Fruit fly (Drosophila melanogaster) whole organism, prepupa: Measurements from ENCODE around the gene CG4198.

Source experiments
- Blimp-1 ChIP-seq: fragments of 200-800 bp; sonication (Bioruptor generic); optimal IDR thresholded peaks from 3 replicates; lab custom pipeline; 2017; ENCODE audit warnings: missing biosample characterization, missing genetic modification characterization, mild to moderate bottlenecking, moderate library complexity, missing genetic modification reagents
- CG11294 ChIP-seq: fragments of 200-800 bp; sonication (Bioruptor generic); IDR thresholded peaks from 2 replicates; pipeline ENCODE4 v1.3.6; 2022; ENCODE audit warnings: missing biosample characterization, missing genetic modification characterization
- CG11902 ChIP-seq: fragments of 200-800 bp; sonication (Bioruptor generic); optimal IDR thresholded peaks from 3 replicates; lab custom pipeline; 2016; ENCODE audit warnings: missing biosample characterization, missing genetic modification characterization
- CG15336 ChIP-seq: fragments of 200-800 bp; sonication (Bioruptor generic); IDR thresholded peaks from 2 replicates; pipeline ENCODE4 v1.3.6; 2022; ENCODE audit warnings: missing biosample characterization, missing genetic modification characterization
- CG3032 ChIP-seq: fragments of 200-800 bp; optimal IDR thresholded peaks from 2 replicates; lab custom pipeline; 2019; ENCODE audit warnings: missing biosample characterization, mild to moderate bottlenecking, missing genetic modification characterization, moderate library complexity
- CG31627 ChIP-seq: fragments of 200-800 bp; sonication (Bioruptor generic); optimal IDR thresholded peaks from 3 replicates; lab custom pipeline; 2016; ENCODE audit warnings: missing biosample characterization, missing genetic modification characterization
- CG32006 ChIP-seq: fragments of 200-800 bp; sonication (Bioruptor generic); optimal IDR thresholded peaks from 3 replicates; lab custom pipeline; 2017; ENCODE audit warnings: missing biosample characterization, mild to moderate bottlenecking, missing genetic modification characterization
- CG34406 ChIP-seq: fragments of 200-800 bp; sonication (Bioruptor generic); optimal IDR thresholded peaks from 3 replicates; lab custom pipeline; 2016; ENCODE audit warnings: missing biosample characterization, missing genetic modification characterization
- CG4318 ChIP-seq: fragments of 200-800 bp; sonication (Bioruptor generic); optimal IDR thresholded peaks from 3 replicates; lab custom pipeline; 2017; ENCODE audit warnings: missing biosample characterization, mild to moderate bottlenecking, missing genetic modification characterization
- CG6163 ChIP-seq: fragments of 200-800 bp; sonication (Bioruptor generic); IDR thresholded peaks from 3 replicates; pipeline ENCODE4 v1.3.6; 2022; ENCODE audit warnings: missing biosample characterization, missing genetic modification characterization
- CG6276 ChIP-seq: fragments of 200-800 bp; sonication (Bioruptor generic); optimal IDR thresholded peaks from 2 replicates; lab custom pipeline; 2017; ENCODE audit warnings: missing biosample characterization, mild to moderate bottlenecking, missing genetic modification characterization
- CG6792 ChIP-seq: fragments of 200-800 bp; sonication (Bioruptor generic); optimal IDR thresholded peaks from 3 replicates; lab custom pipeline; 2016; ENCODE audit warnings: missing biosample characterization, missing genetic modification characterization
- CG6808 ChIP-seq: fragments of 200-800 bp; sonication (Bioruptor generic); optimal IDR thresholded peaks from 3 replicates; lab custom pipeline; 2017; ENCODE audit warnings: missing biosample characterization, missing genetic modification characterization, mild to moderate bottlenecking, moderate library complexity, missing genetic modification reagents
- CG8319 ChIP-seq: fragments of 200-800 bp; sonication (Bioruptor generic); optimal IDR thresholded peaks from 3 replicates; lab custom pipeline; 2016; ENCODE audit warnings: missing biosample characterization, missing genetic modification characterization
- CG8632 ChIP-seq: fragments of 200-800 bp; sonication (Bioruptor generic); optimal IDR thresholded peaks from 3 replicates; lab custom pipeline; 2016; ENCODE audit warnings: missing biosample characterization, missing genetic modification characterization
- Eip75B ChIP-seq: fragments of 200-800 bp; sonication (Bioruptor generic); optimal IDR thresholded peaks from 3 replicates; lab custom pipeline; 2016; ENCODE audit warnings: missing biosample characterization, missing genetic modification characterization
- Eip78C ChIP-seq: fragments of 200-800 bp; sonication (Bioruptor generic); peaks from one replicate; lab custom pipeline; 2016; ENCODE audit warnings: missing biosample characterization, missing genetic modification characterization
- Eip93F ChIP-seq: fragments of 200-800 bp; sonication (Bioruptor generic); optimal IDR thresholded peaks from 2 replicates; lab custom pipeline; 2016; ENCODE audit warnings: missing biosample characterization, mild to moderate bottlenecking, missing genetic modification characterization
- Ets96B ChIP-seq: fragments of 200-800 bp; optimal IDR thresholded peaks from 2 replicates; lab custom pipeline; 2019; ENCODE audit warnings: missing biosample characterization, mild to moderate bottlenecking, missing genetic modification characterization, moderate library complexity
- Hr4 ChIP-seq: fragments of 200-800 bp; sonication (Bioruptor generic); optimal IDR thresholded peaks from 3 replicates; lab custom pipeline; 2016; ENCODE audit warnings: missing biosample characterization, missing genetic modification characterization
- Lpt ChIP-seq: fragments of 200-800 bp; sonication (Bioruptor generic); optimal IDR thresholded peaks from 3 replicates; lab custom pipeline; 2016; ENCODE audit warnings: missing biosample characterization, missing genetic modification characterization
- Sox15 ChIP-seq: fragments of 200-800 bp; sonication (Bioruptor generic); optimal IDR thresholded peaks from 3 replicates; lab custom pipeline; 2016; ENCODE audit warnings: missing biosample characterization, missing genetic modification characterization
- achi ChIP-seq: fragments of 200-800 bp; sonication (Bioruptor generic); optimal IDR thresholded peaks from 3 replicates; lab custom pipeline; 2016; ENCODE audit warnings: missing biosample characterization, missing genetic modification characterization
- acj6 ChIP-seq: fragments of 200-800 bp; sonication (Bioruptor generic); optimal IDR thresholded peaks from 3 replicates; lab custom pipeline; 2016; ENCODE audit warnings: missing biosample characterization, missing genetic modification characterization
- cyc ChIP-seq: fragments of 200-800 bp; sonication (Bioruptor generic); optimal IDR thresholded peaks from 3 replicates; lab custom pipeline; 2016; ENCODE audit warnings: missing biosample characterization, missing genetic modification characterization
- dsx ChIP-seq: fragments of 200-800 bp; optimal IDR thresholded peaks from 3 replicates; lab custom pipeline; 2019; ENCODE audit warnings: missing biosample characterization, mild to moderate bottlenecking, missing genetic modification characterization, moderate library complexity; ENCODE audit not compliant: poor library complexity, severe bottlenecking
- eg ChIP-seq: fragments of 200-800 bp; sonication (Bioruptor generic); IDR thresholded peaks from 3 replicates; pipeline ENCODE4 v1.3.6; 2022; ENCODE audit warnings: missing biosample characterization, missing genetic modification characterization
- fd59A ChIP-seq: fragments of 200-800 bp; sonication (Bioruptor generic); optimal IDR thresholded peaks from 2 replicates; lab custom pipeline; 2017; ENCODE audit warnings: missing biosample characterization, mild to moderate bottlenecking, missing genetic modification characterization, missing genetic modification reagents
- fd85E ChIP-seq: fragments of 200-800 bp; sonication (Bioruptor generic); optimal IDR thresholded peaks from 3 replicates; lab custom pipeline; 2016; ENCODE audit warnings: missing biosample characterization, missing genetic modification characterization
- lz ChIP-seq: fragments of 200-800 bp; sonication (Bioruptor generic); optimal IDR thresholded peaks from 3 replicates; lab custom pipeline; 2016; ENCODE audit warnings: missing biosample characterization, missing genetic modification characterization
- salr ChIP-seq, 2 experiments: fragments of 200-800 bp; sonication (Bioruptor generic); optimal IDR thresholded peaks; 3 replicates each; lab custom pipeline; 2016 to 2018; ENCODE audit warnings: missing biosample characterization in 2 of 2, missing genetic modification characterization in 2 of 2, mild to moderate bottlenecking in 1 of 2
- spab ChIP-seq: fragments of 200-800 bp; sonication (Bioruptor generic); optimal IDR thresholded peaks from 2 replicates; lab custom pipeline; 2017; ENCODE audit warnings: missing biosample characterization, mild to moderate bottlenecking, missing genetic modification characterization, missing genetic modification reagents
- ss ChIP-seq, 2 experiments: fragments of 200-800 bp; sonication (Bioruptor generic); optimal IDR thresholded peaks; 2 replicates in 1 of 2; 3 replicates in 1 of 2; lab custom pipeline; 2017 to 2018; ENCODE audit warnings: mild to moderate bottlenecking in 2 of 2, missing biosample characterization in 2 of 2, missing genetic modification characterization in 2 of 2, moderate library complexity in 1 of 2
- svp ChIP-seq: fragments of 200-800 bp; sonication (Bioruptor generic); peaks from one replicate; lab custom pipeline; 2016; ENCODE audit warnings: missing biosample characterization, missing genetic modification characterization
- topi ChIP-seq: fragments of 200-800 bp; sonication (Bioruptor generic); optimal IDR thresholded peaks from 3 replicates; lab custom pipeline; 2016; ENCODE audit warnings: missing biosample characterization, missing genetic modification characterization
- vri ChIP-seq: fragments of 200-800 bp; sonication (Bioruptor generic); optimal IDR thresholded peaks from 3 replicates; lab custom pipeline; 2016; ENCODE audit warnings: missing biosample characterization, mild to moderate bottlenecking, missing genetic modification characterization

Gene CG4198

dm6 chrX:5300623-5301283, 12.3 kb upstream of the CG4198 start (continued):
- TF ChIP-seq salr (GFP tag; optimal IDR thresholded peaks at IDR 0.05; lab: Kevin White, UChicago) (peak in 1 of 2 experiments; percentile 51), eg (no peak), ss (GFP tag; optimal IDR thresholded peaks at IDR 0.05; lab: Kevin White, UChicago) (peak; percentile 45 to 71), CG34406 (GFP tag; lab: Kevin White, UChicago) (peak; percentile 34), CG3032 (tag; lab: Kevin White, UChicago) (peak; percentile 65), CG32006 (GFP tag; lab: Kevin White, UChicago) (no peak), CG6792 (peak; percentile 53), CG31627 (GFP tag; lab: Kevin White, UChicago) (peak; percentile 9), fd85E (GFP tag; lab: Kevin White, UChicago) (no peak), topi (GFP tag; lab: Kevin White, UChicago) (peak; percentile 55), spab (GFP tag; lab: Kevin White, UChicago) (peak; percentile 61), CG11294 (GFP tag; lab: Robert Waterston, UW) (no peak), CG8632 (GFP tag; lab: Kevin White, UChicago) (peak; percentile 52), CG6276 (no peak)

DNA sequence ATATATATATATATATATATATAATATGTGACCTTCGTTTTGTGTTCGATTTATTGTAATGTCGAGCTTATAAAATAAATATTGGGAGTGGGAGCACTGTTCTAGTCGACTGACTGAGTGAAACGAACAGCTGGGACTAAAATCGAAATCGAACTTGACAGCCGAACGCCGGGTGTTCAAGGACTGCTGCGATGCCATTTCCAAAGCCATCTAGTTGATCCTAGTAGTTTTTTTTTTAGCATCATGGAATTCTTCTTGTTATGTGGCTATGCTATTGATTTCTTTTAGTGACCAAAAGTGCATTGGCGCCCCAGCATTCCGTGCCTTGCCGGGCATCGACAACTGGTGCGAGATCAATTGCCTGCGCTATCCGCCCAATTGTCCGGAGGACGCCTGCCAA, 7.5 kb upstream of the CG4198 start, which contains the start of gene CG3323:
Gene CG3323 (minus strand): TSS at position 101 of the 400 bp plus-strand sequence.
- no peak for TF ChIP-seq lz (GFP tag; lab: Kevin White, UChicago)
- no peak for TF ChIP-seq CG15336
- no peak for TF ChIP-seq Eip75B (GFP tag; lab: Kevin White, UChicago)
- no peak for TF ChIP-seq topi (GFP tag; lab: Kevin White, UChicago)
- TF ChIP-seq Hr4 (GFP tag; lab: Kevin White, UChicago) = no peak
- TF ChIP-seq Eip93F (GFP tag; lab: Kevin White, UChicago) = no peak
- no peak for TF ChIP-seq Lpt (GFP tag; lab: Kevin White, UChicago)
- TF ChIP-seq svp (GFP tag; lab: Kevin White, UChicago) = no peak
- no peak for TF ChIP-seq CG6808 (GFP tag; lab: Kevin White, UChicago)
- no peak for TF ChIP-seq cyc (GFP tag; lab: Kevin White, UChicago)
- no peak for TF ChIP-seq fd85E (GFP tag; lab: Kevin White, UChicago)
- no peak for TF ChIP-seq vri
- no peak for TF ChIP-seq Ets96B

DNA sequence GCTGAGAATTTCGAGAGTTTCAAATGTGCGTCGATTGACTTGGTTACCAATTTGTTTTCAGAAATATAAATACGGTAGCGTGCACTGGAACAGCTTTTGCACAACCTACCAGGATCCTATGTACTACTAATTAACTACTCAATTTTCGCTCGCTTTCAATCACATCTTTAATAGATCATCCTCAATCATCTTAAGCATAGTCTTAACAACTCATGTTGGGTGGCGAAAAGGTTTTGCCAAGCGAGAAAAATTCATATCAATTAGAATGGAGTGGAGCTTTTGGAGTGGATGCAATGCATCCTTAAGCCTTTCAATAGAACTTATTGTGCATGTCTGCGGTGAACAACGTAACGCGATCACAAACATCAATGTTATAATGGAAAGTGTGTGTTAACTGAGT, 5.7 kb upstream of the CG4198 start, which contains the start of gene CG17764:
Gene CG17764 (minus strand): TSS at position 101 of the 400 bp plus-strand sequence.
- TF ChIP-seq CG4318 (GFP tag; lab: Kevin White, UChicago) (no peak), CG8319 (GFP tag; lab: Kevin White, UChicago) (no peak), acj6 (GFP tag; lab: Kevin White, UChicago) (no peak), CG11902 (GFP tag; lab: Kevin White, UChicago) (no peak), fd59A (no peak), fd85E (GFP tag; lab: Kevin White, UChicago) (no peak), cyc (GFP tag; lab: Kevin White, UChicago) (no peak), Sox15 (no peak), ss (GFP tag; optimal IDR thresholded peaks at IDR 0.05; lab: Kevin White, UChicago) (no peak), dsx (GFP tag; lab: Kevin White, UChicago) (no peak), achi (GFP tag; lab: Kevin White, UChicago) (no peak), CG8632 (GFP tag; lab: Kevin White, UChicago) (no peak), CG6163 (GFP tag; lab: Robert Waterston, UW) (no peak), Blimp-1 (GFP tag; lab: Kevin White, UChicago) (no peak), Eip93F (GFP tag; lab: Kevin White, UChicago) (no peak), CG6808 (GFP tag; lab: Kevin White, UChicago) (no peak), Eip78C (GFP tag; lab: Kevin White, UChicago) (no peak)
